Worm (Caenorhabditis elegans) whole organism, late embryonic: Measurements from ENCODE around the gene B0244.16.

Experiments used
- C08G9.2 ChIP-seq: sonication (generic microtip); optimal IDR thresholded peaks from 2 replicates; lab custom pipeline; 2016; ENCODE audit warnings: mild to moderate bottlenecking, missing genetic modification characterization, moderate library complexity, missing compliant biosample characterization
- K02D7.2 ChIP-seq: sonication (generic microtip); optimal IDR thresholded peaks from 2 replicates; lab custom pipeline; 2017; ENCODE audit warnings: mild to moderate bottlenecking, missing genetic modification characterization, missing compliant biosample characterization
- Y22D7AL.16 ChIP-seq: sonication (generic microtip); optimal IDR thresholded peaks from 2 replicates; lab custom pipeline; 2016; ENCODE audit warnings: missing genetic modification characterization, missing compliant biosample characterization
- ama-1 ChIP-seq: fragments of 150-350 bp; optimal IDR thresholded peaks from 2 replicates; lab custom pipeline; 2014
- ceh-14 ChIP-seq: sonication (generic microtip); optimal IDR thresholded peaks from 2 replicates; lab custom pipeline; 2016; ENCODE audit warnings: missing genotype, missing genetic modification characterization, missing compliant biosample characterization
- ceh-18 ChIP-seq: sonication (generic microtip); optimal IDR thresholded peaks from 2 replicates; lab custom pipeline; 2016; ENCODE audit warnings: missing genetic modification characterization, missing compliant biosample characterization
- ceh-19 ChIP-seq: fragments of 200-800 bp; sonication (Bioruptor generic); optimal IDR thresholded peaks from 2 replicates; lab custom pipeline; 2018; ENCODE audit warnings: mild to moderate bottlenecking, missing genetic modification characterization, missing compliant biosample characterization
- ceh-22 ChIP-seq: sonication (generic microtip); optimal IDR thresholded peaks from 2 replicates; lab custom pipeline; 2017; ENCODE audit warnings: missing biosample characterization, missing genetic modification characterization
- ceh-30 ChIP-seq: fragments of 150-350 bp; optimal IDR thresholded peaks from 2 replicates; lab custom pipeline; 2014; ENCODE audit warnings: missing biosample characterization, missing genetic modification characterization
- ceh-31 ChIP-seq: sonication (generic microtip); optimal IDR thresholded peaks from 2 replicates; lab custom pipeline; 2016; ENCODE audit warnings: missing genetic modification characterization, missing compliant biosample characterization
- ceh-34 ChIP-seq: sonication (generic microtip); optimal IDR thresholded peaks from 2 replicates; lab custom pipeline; 2016; ENCODE audit warnings: mild to moderate bottlenecking, missing genetic modification characterization, missing compliant biosample characterization
- ceh-48 ChIP-seq: sonication (generic microtip); optimal IDR thresholded peaks from 2 replicates; lab custom pipeline; 2016; ENCODE audit warnings: missing genetic modification characterization, inconsistent platforms, missing compliant biosample characterization
- ceh-9 ChIP-seq: sonication (generic microtip); optimal IDR thresholded peaks from 2 replicates; lab custom pipeline; 2016; ENCODE audit warnings: mild to moderate bottlenecking, missing genetic modification characterization, inconsistent platforms, missing compliant biosample characterization
- che-1 ChIP-seq: sonication (generic microtip); optimal IDR thresholded peaks from 2 replicates; lab custom pipeline; 2016; ENCODE audit warnings: mild to moderate bottlenecking, missing genetic modification characterization, missing compliant biosample characterization
- dmd-4 ChIP-seq: sonication (generic microtip); optimal IDR thresholded peaks from 2 replicates; lab custom pipeline; 2016; ENCODE audit warnings: borderline replicate concordance, missing genetic modification characterization, missing compliant biosample characterization
- dve-1 ChIP-seq: sonication (generic microtip); optimal IDR thresholded peaks from 2 replicates; lab custom pipeline; 2017; ENCODE audit warnings: antibody characterized with exemption, mild to moderate bottlenecking, missing genetic modification characterization, missing compliant biosample characterization
- elt-2 ChIP-seq: sonication (generic microtip); optimal IDR thresholded peaks from 2 replicates; lab custom pipeline; 2016; ENCODE audit warnings: missing genetic modification reagents, missing genetic modification characterization, missing compliant biosample characterization
- ets-4 ChIP-seq: sonication (generic microtip); optimal IDR thresholded peaks from 2 replicates; lab custom pipeline; 2016; ENCODE audit warnings: missing genetic modification characterization, missing compliant biosample characterization
- fax-1 ChIP-seq: sonication (generic microtip); optimal IDR thresholded peaks from 2 replicates; lab custom pipeline; 2016; ENCODE audit warnings: missing genotype, missing genetic modification characterization, missing compliant biosample characterization
- fkh-6 ChIP-seq: sonication (generic microtip); optimal IDR thresholded peaks from 2 replicates; lab custom pipeline; 2016; ENCODE audit warnings: missing genetic modification characterization, missing compliant biosample characterization
- gmeb-2 ChIP-seq: sonication (generic microtip); optimal IDR thresholded peaks from 2 replicates; lab custom pipeline; 2016; ENCODE audit warnings: missing genetic modification characterization, inconsistent platforms, missing compliant biosample characterization
- hlh-13 ChIP-seq: fragments of 200-800 bp; sonication (Bioruptor generic); optimal IDR thresholded peaks from 2 replicates; lab custom pipeline; 2018; ENCODE audit warnings: mild to moderate bottlenecking, missing genetic modification characterization, missing compliant biosample characterization
- hlh-30 ChIP-seq: sonication (generic microtip); optimal IDR thresholded peaks from 2 replicates; lab custom pipeline; 2017; ENCODE audit warnings: antibody characterized with exemption, missing genetic modification characterization, missing compliant biosample characterization; ENCODE audit not compliant: insufficient read depth
- hlh-6 ChIP-seq: sonication (generic microtip); optimal IDR thresholded peaks from 2 replicates; lab custom pipeline; 2016; ENCODE audit warnings: missing genotype, missing genetic modification characterization, missing compliant biosample characterization
- hlh-8 ChIP-seq: sonication (generic microtip); optimal IDR thresholded peaks from 2 replicates; lab custom pipeline; 2016; ENCODE audit warnings: missing genotype, missing genetic modification characterization, missing compliant biosample characterization
- lim-6 ChIP-seq: sonication (generic microtip); optimal IDR thresholded peaks from 2 replicates; lab custom pipeline; 2016; ENCODE audit warnings: missing genetic modification characterization, missing compliant biosample characterization
- lin-11 ChIP-seq: fragments of 200-800 bp; sonication (Bioruptor generic); optimal IDR thresholded peaks from 2 replicates; lab custom pipeline; 2018; ENCODE audit warnings: mild to moderate bottlenecking, missing genetic modification characterization, missing compliant biosample characterization
- mec-3 ChIP-seq: sonication (generic microtip); optimal IDR thresholded peaks from 2 replicates; lab custom pipeline; 2016; ENCODE audit warnings: borderline replicate concordance, missing genetic modification characterization, missing compliant biosample characterization
- nfya-1 ChIP-seq: sonication (generic microtip); optimal IDR thresholded peaks from 2 replicates; lab custom pipeline; 2017; ENCODE audit warnings: missing genetic modification characterization, mild to moderate bottlenecking, missing compliant biosample characterization, antibody characterized with exemption, moderate library complexity
- nhr-11 ChIP-seq: fragments of 150-350 bp; optimal IDR thresholded peaks from 2 replicates; lab custom pipeline; 2014; ENCODE audit warnings: missing biosample characterization, missing genetic modification characterization
- npax-4 ChIP-seq: sonication (generic microtip); optimal IDR thresholded peaks from 2 replicates; lab custom pipeline; 2016; ENCODE audit warnings: missing genetic modification characterization, missing compliant biosample characterization
- odd-2 ChIP-seq: sonication (generic microtip); optimal IDR thresholded peaks from 2 replicates; lab custom pipeline; 2017; ENCODE audit warnings: antibody characterized with exemption, mild to moderate bottlenecking, missing genetic modification characterization, missing compliant biosample characterization
- pag-3 ChIP-seq: sonication (generic microtip); optimal IDR thresholded peaks from 2 replicates; lab custom pipeline; 2016; ENCODE audit warnings: missing compliant biosample characterization, missing genetic modification characterization, borderline replicate concordance
- pax-1 ChIP-seq: fragments of 150-350 bp; optimal IDR thresholded peaks from 2 replicates; lab custom pipeline; 2014; ENCODE audit warnings: missing biosample characterization, missing genetic modification characterization
- pha-2 ChIP-seq: sonication (generic microtip); optimal IDR thresholded peaks from 2 replicates; lab custom pipeline; 2017; ENCODE audit warnings: mild to moderate bottlenecking, missing genetic modification characterization, missing compliant biosample characterization
- pha-4 ChIP-seq: fragments of 150-350 bp; optimal IDR thresholded peaks from 2 replicates; lab custom pipeline; 2018; ENCODE audit warnings: missing biosample characterization, missing genetic modification reagents, missing genetic modification characterization
- pqm-1 ChIP-seq: sonication (generic microtip); optimal IDR thresholded peaks from 2 replicates; lab custom pipeline; 2016; ENCODE audit warnings: missing genetic modification characterization, missing compliant biosample characterization
- ref-2 ChIP-seq: sonication (generic microtip); optimal IDR thresholded peaks from 2 replicates; lab custom pipeline; 2016; ENCODE audit warnings: missing genetic modification characterization, missing compliant biosample characterization
- rnt-1 ChIP-seq: sonication (generic microtip); optimal IDR thresholded peaks from 2 replicates; lab custom pipeline; 2016; ENCODE audit warnings: missing genetic modification characterization, missing compliant biosample characterization
- sdc-2 ChIP-seq: sonication (generic microtip); optimal IDR thresholded peaks from 2 replicates; lab custom pipeline; 2016; ENCODE audit warnings: missing genotype, missing genetic modification characterization, missing compliant biosample characterization
- sox-4 ChIP-seq: sonication (generic microtip); optimal IDR thresholded peaks from 2 replicates; lab custom pipeline; 2017; ENCODE audit warnings: mild to moderate bottlenecking, missing genetic modification characterization, inconsistent platforms, missing compliant biosample characterization
- syd-9 ChIP-seq: sonication (generic microtip); optimal IDR thresholded peaks from 2 replicates; lab custom pipeline; 2016; ENCODE audit warnings: mild to moderate bottlenecking, missing genetic modification characterization, moderate library complexity, missing compliant biosample characterization
- tbx-2 ChIP-seq: sonication (generic microtip); optimal IDR thresholded peaks from 2 replicates; lab custom pipeline; 2016; ENCODE audit warnings: missing genetic modification characterization, missing compliant biosample characterization
- tbx-7 ChIP-seq: sonication (generic microtip); optimal IDR thresholded peaks from 2 replicates; lab custom pipeline; 2016; ENCODE audit warnings: missing genotype, missing genetic modification characterization, missing compliant biosample characterization
- unc-55 ChIP-seq: sonication (generic microtip); optimal IDR thresholded peaks from 2 replicates; lab custom pipeline; 2017; ENCODE audit warnings: missing biosample characterization, missing genetic modification reagents, missing genetic modification characterization
- zip-5 ChIP-seq: sonication (generic microtip); optimal IDR thresholded peaks from 2 replicates; lab custom pipeline; 2016; ENCODE audit warnings: missing genetic modification characterization, missing compliant biosample characterization
- ztf-16 ChIP-seq: sonication (generic microtip); optimal IDR thresholded peaks from 2 replicates; lab custom pipeline; 2017; ENCODE audit warnings: missing genetic modification characterization, missing compliant biosample characterization

Gene B0244.16

ce11 chrIII:5706077-5706627 lies 34.6 kb upstream of the B0244.16 start, which contains the start of gene rpl-23 (continued):
- TF ChIP-seq lin-11, result no peak
- no peak for TF ChIP-seq pqm-1 (tag; lab: Kevin White, UChicago)
- no peak for TF ChIP-seq nhr-11
- TF ChIP-seq unc-55 (GFP tag; lab: Kevin White, UChicago), result peak; percentile 71
- TF ChIP-seq hlh-13 (GFP tag; lab: Kevin White, UChicago), result no peak
- no peak for TF ChIP-seq npax-4 (tag; lab: Kevin White, UChicago)
- TF ChIP-seq ceh-9, result no peak
- TF ChIP-seq hlh-30 (tag; lab: Kevin White, UChicago), result peak; percentile 56
- no peak for TF ChIP-seq sdc-2 (tag; lab: Kevin White, UChicago)
- no peak for TF ChIP-seq gmeb-2 (tag; lab: Kevin White, UChicago)
- no peak for TF ChIP-seq ceh-14
- TF ChIP-seq che-1, result no peak
- no peak for TF ChIP-seq hlh-6
- TF ChIP-seq ceh-18 (tag; lab: Kevin White, UChicago), result peak; percentile 60
- no peak for TF ChIP-seq syd-9
- no peak for TF ChIP-seq pha-2
- no peak for TF ChIP-seq ceh-22 (tag; lab: Kevin White, UChicago)
- TF ChIP-seq dve-1 (tag; lab: Kevin White, UChicago), result peak; percentile 69
- no peak for TF ChIP-seq sox-4 (tag; lab: Kevin White, UChicago)
- peak; percentile 98 for TF ChIP-seq ceh-48 (tag; lab: Kevin White, UChicago)
- no peak for TF ChIP-seq K02D7.2 (tag; lab: Kevin White, UChicago)
- peak; percentile 40 for TF ChIP-seq ets-4 (tag; lab: Kevin White, UChicago)
- no peak for TF ChIP-seq ama-1 (lab: Kevin White, UChicago)
- TF ChIP-seq dmd-4 (tag; lab: Kevin White, UChicago), result no peak
- TF ChIP-seq C08G9.2 (tag; lab: Kevin White, UChicago), result no peak
- TF ChIP-seq rnt-1 (tag; lab: Kevin White, UChicago), result peak; percentile 5
- no peak for TF ChIP-seq tbx-7 (tag; lab: Kevin White, UChicago)
- no peak for TF ChIP-seq fkh-6 (tag; lab: Kevin White, UChicago)
- TF ChIP-seq ztf-16 (tag; lab: Kevin White, UChicago), result no peak
- peak; percentile 87 for TF ChIP-seq nfya-1
- TF ChIP-seq ceh-30, result no peak
- peak; percentile 85 for TF ChIP-seq ceh-31
- no peak for TF ChIP-seq odd-2 (tag; lab: Kevin White, UChicago)
- no peak for TF ChIP-seq pag-3 (tag; lab: Kevin White, UChicago)
- no peak for TF ChIP-seq pha-4
- peak; percentile 24 for TF ChIP-seq elt-2 (tag; lab: Kevin White, UChicago)
- peak; percentile 29 for TF ChIP-seq tbx-2 (tag; lab: Kevin White, UChicago)
- TF ChIP-seq mec-3 (tag; lab: Kevin White, UChicago), result no peak
- TF ChIP-seq ceh-34, result peak; percentile 46
- TF ChIP-seq, all 69 proteins: peak for 15

ce11 chrIII:5707546-5707945 lies 33.2 kb upstream of the B0244.16 start:
- TF ChIP-seq lim-6 (tag; lab: Kevin White, UChicago) (no peak), odd-2 (tag; lab: Kevin White, UChicago) (no peak), dve-1 (tag; lab: Kevin White, UChicago) (no peak), nfya-1 (no peak), hlh-13 (GFP tag; lab: Kevin White, UChicago) (no peak), tbx-7 (tag; lab: Kevin White, UChicago) (no peak)
- TF ChIP-seq, all 69 proteins: peak for 0

ce11 chrIII:5708024-5708423 lies 32.7 kb upstream of the B0244.16 start:
- TF ChIP-seq Y22D7AL.16 (tag; lab: Kevin White, UChicago) (no peak), ceh-34 (peak; percentile 8), pax-1 (tag; lab: Kevin White, UChicago) (no peak), zip-5 (tag; lab: Kevin White, UChicago) (no peak), ceh-48 (tag; lab: Kevin White, UChicago) (no peak), hlh-8 (tag; lab: Kevin White, UChicago) (no peak), rnt-1 (tag; lab: Kevin White, UChicago) (no peak), ref-2 (no peak), hlh-30 (tag; lab: Kevin White, UChicago) (no peak), ztf-16 (tag; lab: Kevin White, UChicago) (no peak), fax-1 (tag; lab: Kevin White, UChicago) (no peak), ceh-19 (GFP tag; lab: Kevin White, UChicago) (peak; percentile 29), pha-4 (no peak), hlh-13 (GFP tag; lab: Kevin White, UChicago) (no peak)
